Worm (Caenorhabditis elegans) whole organism, young adult: ENCODE data around the gene attf-3.
A peak's percentile ranks its signal among the peaks of the same experiment; 100 is the strongest.

Experiments
- B0336.3 ChIP-seq: fragments of 200-800 bp; sonication (Bioruptor generic); IDR thresholded peaks from 2 replicates; pipeline ENCODE4 v1.3.6; 2022; ENCODE audit warnings: missing genetic modification characterization, missing compliant biosample characterization
- D2030.7 ChIP-seq: fragments of 200-800 bp; sonication (Bioruptor generic); IDR thresholded peaks from 2 replicates; pipeline ENCODE4 v1.3.6; 2022; ENCODE audit warnings: missing genetic modification reagents, missing genetic modification characterization, missing compliant biosample characterization
- F22D6.2 ChIP-seq: sonication (generic microtip); optimal IDR thresholded peaks from 2 replicates; lab custom pipeline; 2016; ENCODE audit warnings: mild to moderate bottlenecking, missing genetic modification characterization, missing compliant biosample characterization
- F23B12.7 ChIP-seq: sonication (generic microtip); optimal IDR thresholded peaks from 2 replicates; lab custom pipeline; 2017; ENCODE audit warnings: missing genetic modification characterization, mild to moderate bottlenecking, missing compliant biosample characterization, antibody characterized with exemption, moderate library complexity; ENCODE audit not compliant: insufficient read depth
- F39B2.1 ChIP-seq: fragments of 200-800 bp; sonication (Bioruptor generic); IDR thresholded peaks from 2 replicates; pipeline ENCODE4 v1.3.6; 2022; ENCODE audit warnings: missing genetic modification reagents, missing genetic modification characterization, missing compliant biosample characterization
- F52B5.7 ChIP-seq: sonication (generic microtip); optimal IDR thresholded peaks from 2 replicates; lab custom pipeline; 2016; ENCODE audit warnings: mild to moderate bottlenecking, missing genetic modification characterization, missing compliant biosample characterization
- F57A8.1 ChIP-seq: fragments of 200-800 bp; sonication (Bioruptor generic); optimal IDR thresholded peaks from 2 replicates; lab custom pipeline; 2018; ENCODE audit warnings: mild to moderate bottlenecking, missing genetic modification characterization, moderate library complexity, missing compliant biosample characterization
- F57C9.4 ChIP-seq: sonication (generic microtip); optimal IDR thresholded peaks from 2 replicates; lab custom pipeline; 2017; ENCODE audit warnings: mild to moderate bottlenecking, missing genetic modification characterization, missing compliant biosample characterization
- T26A5.8 ChIP-seq: sonication (generic microtip); optimal IDR thresholded peaks from 2 replicates; lab custom pipeline; 2016; ENCODE audit warnings: missing genetic modification characterization, missing compliant biosample characterization
- Y53G8AR.9 ChIP-seq: fragments of 200-800 bp; sonication (Bioruptor generic); conservative IDR thresholded peaks from 2 replicates; pipeline ENCODE4 v1.3.6; 2022; ENCODE audit warnings: missing genetic modification reagents, missing genetic modification characterization, missing compliant biosample characterization
- Y67H2A.10 ChIP-seq: fragments of 200-800 bp; sonication (Bioruptor generic); conservative IDR thresholded peaks from 2 replicates; pipeline ENCODE4 v1.3.6; 2022; ENCODE audit warnings: missing genetic modification reagents, missing genetic modification characterization, missing compliant biosample characterization
- Y79H2A.3 ChIP-seq: fragments of 200-800 bp; sonication (Bioruptor generic); conservative IDR thresholded peaks from 2 replicates; pipeline ENCODE4 v1.3.6; 2022; ENCODE audit warnings: missing genetic modification reagents, missing genetic modification characterization, missing compliant biosample characterization
- akir-1 ChIP-seq: fragments of 200-800 bp; sonication (Bioruptor generic); optimal IDR thresholded peaks from 2 replicates; lab custom pipeline; 2018; ENCODE audit warnings: mild to moderate bottlenecking, missing genetic modification characterization, moderate library complexity, missing compliant biosample characterization
- aptf-3 ChIP-seq: fragments of 200-800 bp; sonication (Bioruptor generic); IDR thresholded peaks from 2 replicates; pipeline ENCODE4 v1.3.6; 2022; ENCODE audit warnings: missing genetic modification characterization, missing compliant biosample characterization
- atf-7 ChIP-seq: sonication (generic microtip); optimal IDR thresholded peaks from 2 replicates; lab custom pipeline; 2017; ENCODE audit warnings: mild to moderate bottlenecking, missing genetic modification characterization, missing compliant biosample characterization
- attf-6 ChIP-seq: fragments of 200-800 bp; sonication (Bioruptor generic); IDR thresholded peaks from 2 replicates; pipeline ENCODE4 v1.3.6; 2022; ENCODE audit warnings: missing genetic modification reagents, missing genetic modification characterization, missing compliant biosample characterization
- cebp-1 ChIP-seq, 2 experiments: fragments of 200-800 bp in 1 of 2; sonication (Bioruptor generic) in 1 of 2; sonication (generic microtip) in 1 of 2; IDR thresholded peaks in 1 of 2; optimal IDR thresholded peaks in 1 of 2; 2 replicates each; pipeline versions ENCODE4 v1.3.6 to Lab custom; 2017 to 2022; ENCODE audit warnings: missing compliant biosample characterization in 2 of 2, missing genetic modification characterization in 2 of 2, mild to moderate bottlenecking in 1 of 2, missing genetic modification reagents in 1 of 2, moderate library complexity in 1 of 2
- cebp-2 ChIP-seq: fragments of 200-800 bp; sonication (Bioruptor generic); IDR thresholded peaks from 2 replicates; pipeline ENCODE4 v1.3.6; 2022; ENCODE audit warnings: missing genetic modification characterization, missing compliant biosample characterization
- ceh-27 ChIP-seq: fragments of 200-800 bp; sonication (Bioruptor generic); optimal IDR thresholded peaks from 2 replicates; lab custom pipeline; 2018; ENCODE audit warnings: mild to moderate bottlenecking, missing genetic modification characterization, moderate library complexity, missing compliant biosample characterization
- ceh-58 ChIP-seq: fragments of 200-800 bp; sonication (Bioruptor generic); IDR thresholded peaks from 2 replicates; pipeline ENCODE4 v1.3.6; 2022; ENCODE audit warnings: missing genetic modification characterization, missing compliant biosample characterization
- chd-7 ChIP-seq: sonication (generic microtip); optimal IDR thresholded peaks from 2 replicates; lab custom pipeline; 2016; ENCODE audit warnings: mild to moderate bottlenecking, missing genetic modification characterization, moderate library complexity, missing compliant biosample characterization
- egl-44 ChIP-seq: fragments of 200-800 bp; sonication (Bioruptor generic); IDR thresholded peaks from 2 replicates; pipeline ENCODE4 v1.3.6; 2022; ENCODE audit warnings: missing genetic modification reagents, missing genetic modification characterization, missing compliant biosample characterization
- ets-4 ChIP-seq: fragments of 200-800 bp; sonication (Bioruptor generic); optimal IDR thresholded peaks from 2 replicates; lab custom pipeline; 2018; ENCODE audit warnings: mild to moderate bottlenecking, missing genetic modification characterization, missing compliant biosample characterization
- hlh-26 ChIP-seq: fragments of 200-800 bp; sonication (Bioruptor generic); conservative IDR thresholded peaks from 2 replicates; pipeline ENCODE4 v1.3.6; 2022; ENCODE audit warnings: missing genetic modification reagents, missing genetic modification characterization, missing compliant biosample characterization
- hsf-1 ChIP-seq: fragments of 200-800 bp; sonication (Bioruptor generic); IDR thresholded peaks from 2 replicates; pipeline ENCODE4 v1.3.6; 2022; ENCODE audit warnings: missing genetic modification reagents, missing genetic modification characterization, missing compliant biosample characterization
- lag-1 ChIP-seq: fragments of 200-800 bp; sonication (Bioruptor generic); IDR thresholded peaks from 2 replicates; pipeline ENCODE4 v1.3.6; 2022; ENCODE audit warnings: missing genetic modification reagents, missing genetic modification characterization, missing compliant biosample characterization
- let-526 ChIP-seq: fragments of 200-800 bp; sonication (Bioruptor generic); IDR thresholded peaks from 2 replicates; pipeline ENCODE4 v1.3.6; 2022; ENCODE audit warnings: missing genetic modification reagents, missing genetic modification characterization, missing compliant biosample characterization
- lin-35 ChIP-seq, 3 experiments: fragments of 150-350 bp in 2 of 3; sonication (generic microtip) in 1 of 3; optimal IDR thresholded peaks; 2 replicates each; lab custom pipeline; 2014 to 2018; ENCODE audit warnings: missing biosample characterization in 3 of 3, missing genetic modification characterization in 3 of 3, missing genetic modification reagents in 3 of 3
- lin-54 ChIP-seq: fragments of 200-800 bp; sonication (Bioruptor generic); optimal IDR thresholded peaks from 2 replicates; lab custom pipeline; 2018; ENCODE audit warnings: mild to moderate bottlenecking, missing genetic modification characterization, missing compliant biosample characterization
- lsl-1 ChIP-seq: fragments of 200-800 bp; sonication (Bioruptor generic); optimal IDR thresholded peaks from 2 replicates; lab custom pipeline; 2018; ENCODE audit warnings: mild to moderate bottlenecking, missing genetic modification characterization, moderate library complexity, missing compliant biosample characterization
- lsy-27 ChIP-seq: sonication (generic microtip); optimal IDR thresholded peaks from 2 replicates; lab custom pipeline; 2017; ENCODE audit warnings: missing genetic modification characterization, mild to moderate bottlenecking, missing compliant biosample characterization, antibody characterized with exemption, missing genotype, borderline replicate concordance; ENCODE audit not compliant: insufficient read depth
- madf-8 ChIP-seq: fragments of 200-800 bp; sonication (Bioruptor generic); conservative IDR thresholded peaks from 2 replicates; pipeline ENCODE4 v1.3.6; 2022; ENCODE audit warnings: missing genetic modification reagents, missing genetic modification characterization, missing compliant biosample characterization
- mes-4 ChIP-seq: sonication (generic microtip); optimal IDR thresholded peaks from 2 replicates; lab custom pipeline; 2016; ENCODE audit warnings: missing genotype, missing genetic modification characterization, missing compliant biosample characterization
- mxl-1 ChIP-seq: sonication (generic microtip); optimal IDR thresholded peaks from 2 replicates; lab custom pipeline; 2016; ENCODE audit warnings: missing genetic modification characterization, missing compliant biosample characterization
- nfya-1 ChIP-seq: sonication (generic microtip); optimal IDR thresholded peaks from 2 replicates; lab custom pipeline; 2017; ENCODE audit warnings: antibody characterized with exemption, missing compliant biosample characterization, missing genetic modification characterization, borderline replicate concordance; ENCODE audit not compliant: insufficient read depth
- nfya-2 ChIP-seq: fragments of 200-800 bp; sonication (Bioruptor generic); IDR thresholded peaks from 2 replicates; pipeline ENCODE4 v1.3.6; 2022; ENCODE audit warnings: missing genetic modification reagents, missing genetic modification characterization, missing compliant biosample characterization
- nhr-80 ChIP-seq: sonication (generic microtip); optimal IDR thresholded peaks from 2 replicates; lab custom pipeline; 2016; ENCODE audit warnings: missing genetic modification characterization, missing compliant biosample characterization
- pbrm-1 ChIP-seq: fragments of 200-800 bp; sonication (Bioruptor generic); IDR thresholded peaks from 2 replicates; pipeline ENCODE4 v1.3.6; 2022; ENCODE audit warnings: missing genetic modification reagents, missing genetic modification characterization, missing compliant biosample characterization
- pha-4 ChIP-seq: fragments of 150-350 bp; sonication (generic microtip); optimal IDR thresholded peaks from 2 replicates; lab custom pipeline; 2014; ENCODE audit warnings: missing biosample characterization, missing genetic modification reagents, missing genetic modification characterization
- rcor-1 ChIP-seq: fragments of 200-800 bp; sonication (Bioruptor generic); IDR thresholded peaks from 2 replicates; pipeline ENCODE4 v1.3.6; 2022; ENCODE audit warnings: missing genetic modification reagents, missing genetic modification characterization, missing compliant biosample characterization
- rec-8 ChIP-seq, 2 experiments: sonication (generic microtip); optimal IDR thresholded peaks; 2 replicates each; lab custom pipeline; 2016; ENCODE audit warnings: mild to moderate bottlenecking in 2 of 2, missing genetic modification characterization in 2 of 2, missing genetic modification reagents in 2 of 2, missing genotype in 2 of 2, missing biosample characterization in 1 of 2, missing compliant biosample characterization in 1 of 2, moderate library complexity in 1 of 2
- sdz-38 ChIP-seq: sonication (generic microtip); optimal IDR thresholded peaks from 2 replicates; lab custom pipeline; 2016; ENCODE audit warnings: missing genotype, missing genetic modification characterization, missing compliant biosample characterization
- sea-2 ChIP-seq: fragments of 200-800 bp; sonication (Bioruptor generic); IDR thresholded peaks from 2 replicates; pipeline ENCODE4 v1.3.6; 2022; ENCODE audit warnings: missing genetic modification characterization, missing compliant biosample characterization
- snpc-1.3 ChIP-seq: sonication (generic microtip); optimal IDR thresholded peaks from 2 replicates; lab custom pipeline; 2017; ENCODE audit warnings: missing genetic modification characterization, mild to moderate bottlenecking, missing compliant biosample characterization, antibody characterized with exemption, moderate library complexity, missing genotype, missing genetic modification reagents; ENCODE audit not compliant: insufficient read depth
- snpc-3.4 ChIP-seq: sonication (generic microtip); optimal IDR thresholded peaks from 2 replicates; lab custom pipeline; 2017; ENCODE audit warnings: missing genetic modification characterization, mild to moderate bottlenecking, missing compliant biosample characterization, antibody characterized with exemption, moderate library complexity, missing genotype, missing genetic modification reagents
- tbp1 ChIP-seq: fragments of 200-800 bp; sonication (Bioruptor generic); optimal IDR thresholded peaks from 2 replicates; lab custom pipeline; 2018; ENCODE audit warnings: mild to moderate bottlenecking, missing genetic modification characterization, missing compliant biosample characterization
- unc-130 ChIP-seq: sonication (generic microtip); optimal IDR thresholded peaks from 2 replicates; lab custom pipeline; 2016; ENCODE audit warnings: missing genetic modification reagents, missing genetic modification characterization, missing compliant biosample characterization
- zfh-2 ChIP-seq: fragments of 200-800 bp; sonication (Bioruptor generic); conservative IDR thresholded peaks from 2 replicates; pipeline ENCODE4 v1.3.6; 2022; ENCODE audit warnings: missing genetic modification reagents, missing genetic modification characterization, missing compliant biosample characterization

The attf-3 gene

ce11 chrIII:62383-62873 lies 23.8 kb downstream of the attf-3 start (continued):
- TF ChIP-seq hlh-26 (no peak), lin-54 (GFP tag; lab: Kevin White, UChicago) (peak; percentile 14), F39B2.1 (GFP tag; lab: Robert Waterston, UW) (no peak), D2030.7 (GFP tag; lab: Robert Waterston, UW) (no peak), Y79H2A.3 (GFP tag; lab: Robert Waterston, UW) (no peak), pbrm-1 (GFP tag; lab: Robert Waterston, UW) (peak; percentile 68), pha-4 (tag; lab: Kevin White, UChicago) (no peak), B0336.3 (GFP tag; lab: Robert Waterston, UW) (peak; percentile 70), lsy-27 (tag; lab: Kevin White, UChicago) (no peak), nfya-1 (tag; lab: Kevin White, UChicago) (no peak), F23B12.7 (tag; lab: Kevin White, UChicago) (no peak), cebp-1 (GFP tag; IDR thresholded peaks at IDR 0.05; lab: Robert Waterston, UW) (no peak), cebp-1 (tag; optimal IDR thresholded peaks at IDR 0.05; lab: Kevin White, UChicago) (peak; percentile 56), Y67H2A.10 (no peak), snpc-1.3 (no peak), chd-7 (tag; lab: Kevin White, UChicago) (no peak), ceh-58 (GFP tag; lab: Robert Waterston, UW) (no peak), F52B5.7 (no peak), mes-4 (tag; lab: Kevin White, UChicago) (no peak), tbp1 (GFP tag; lab: Kevin White, UChicago) (no peak), F57A8.1 (no peak), T26A5.8 (tag; lab: Kevin White, UChicago) (no peak), nfya-2 (GFP tag; lab: Robert Waterston, UW) (no peak), aptf-3 (GFP tag; lab: Robert Waterston, UW) (no peak), nhr-80 (no peak), F57C9.4 (tag; lab: Kevin White, UChicago) (no peak), Y53G8AR.9 (GFP tag; lab: Robert Waterston, UW) (no peak), unc-130 (no peak), sdz-38 (tag; lab: Kevin White, UChicago) (no peak), rec-8 (tag; optimal IDR thresholded peaks at IDR 0.05; lab: Kevin White, UChicago) (no peak), mxl-1 (tag; lab: Kevin White, UChicago) (no peak), lin-35 (GFP tag; optimal IDR thresholded peaks at IDR 0.05; lab: Kevin White, UChicago) (peak in 1 of 3 experiments; percentile 79), zfh-2 (GFP tag; lab: Robert Waterston, UW) (no peak), snpc-3.4 (tag; lab: Kevin White, UChicago) (no peak), ets-4 (GFP tag; lab: Kevin White, UChicago) (no peak), egl-44 (no peak), F22D6.2 (tag; lab: Kevin White, UChicago) (no peak), attf-6 (no peak), cebp-2 (GFP tag; lab: Robert Waterston, UW) (no peak), ceh-27 (GFP tag; lab: Kevin White, UChicago) (no peak), lsl-1 (GFP tag; lab: Kevin White, UChicago) (no peak), let-526 (GFP tag; lab: Robert Waterston, UW) (no peak), hsf-1 (GFP tag; lab: Robert Waterston, UW) (no peak), atf-7 (tag; lab: Kevin White, UChicago) (no peak), rcor-1 (GFP tag; lab: Robert Waterston, UW) (no peak; the same call in 1 of the 2 replicates), madf-8 (GFP tag; lab: Robert Waterston, UW) (no peak), akir-1 (GFP tag; lab: Kevin White, UChicago) (no peak), sea-2 (GFP tag; lab: Robert Waterston, UW) (no peak), lag-1 (GFP tag; lab: Robert Waterston, UW) (no peak)
